Fruit fly (Drosophila melanogaster) ovary, adult (tissue): ENCODE results near the gene comt.

Experiments used
- CG17801 ChIP-seq: fragments of 200-800 bp; optimal IDR thresholded peaks from 2 replicates; lab custom pipeline; 2019; ENCODE audit warnings: missing biosample characterization, mild to moderate bottlenecking, missing genetic modification characterization, moderate library complexity; ENCODE audit not compliant: partially characterized antibody

Gene comt

dm6 chrX:13232406-13233195, 26.2 kb upstream of the comt start:
- TF ChIP-seq CG17801: no peak

- TF ChIP-seq CG17801: peak; percentile 46
Measured at dm6 chrX:13233811-13234737, 24.7 kb upstream of the comt start.

dm6 chrX:13234738-13235470, 23.9 kb upstream of the comt start:
- peak; percentile 82 for TF ChIP-seq CG17801

dm6 chrX:13236516-13237245, 22.1 kb upstream of the comt start, which contains the start of gene CG32639:
Gene CG32639, minus strand, starts transcription at chrX:13236566.
- TF ChIP-seq CG17801: no peak

dm6 chrX:13238294-13238917, 20.4 kb upstream of the comt start:
- TF ChIP-seq CG17801: no peak

dm6 chrX:13240812-13241211, 18.0 kb upstream of the comt start:
- no peak for TF ChIP-seq CG17801

- TF ChIP-seq CG17801: no peak
Measured at dm6 chrX:13243726-13244323, 15.0 kb upstream of the comt start.

- no peak for TF ChIP-seq CG17801
Measured at dm6 chrX:13244462-13244861, 14.4 kb upstream of the comt start.

dm6 chrX:13245767-13246166, 13.1 kb upstream of the comt start:
- TF ChIP-seq CG17801: no peak

- no peak for TF ChIP-seq CG17801
Measured at dm6 chrX:13247789-13248188, 11.0 kb upstream of the comt start.

- TF ChIP-seq CG17801: no peak
Measured at dm6 chrX:13248515-13248914, 10.3 kb upstream of the comt start.

dm6 chrX:13249732-13250395, 9.0 kb upstream of the comt start:
- no peak for TF ChIP-seq CG17801

- TF ChIP-seq CG17801: no peak
Measured at dm6 chrX:13251310-13251709, 7.5 kb upstream of the comt start.

- no peak for TF ChIP-seq CG17801
Measured at dm6 chrX:13253062-13253724, 5.6 kb upstream of the comt start.
